Worm (Caenorhabditis elegans) whole organism, L2 larva: Measurements from ENCODE around the gene sma-9.

Experiments
- C34F6.9 ChIP-seq: fragments of 150-350 bp; optimal IDR thresholded peaks from 2 replicates; lab custom pipeline; 2014; ENCODE audit warnings: missing biosample characterization, missing genetic modification characterization
- F13H6.1 ChIP-seq: sonication (generic microtip); optimal IDR thresholded peaks from 2 replicates; lab custom pipeline; 2016; ENCODE audit warnings: missing genetic modification characterization, missing compliant biosample characterization
- R02D3.7 ChIP-seq: fragments of 150-350 bp; optimal IDR thresholded peaks from 2 replicates; lab custom pipeline; 2014; ENCODE audit warnings: missing biosample characterization, missing genetic modification characterization
- Y55F3AM.14 ChIP-seq: fragments of 200-800 bp; sonication (Bioruptor generic); optimal IDR thresholded peaks from 2 replicates; lab custom pipeline; 2018; ENCODE audit warnings: mild to moderate bottlenecking, missing genetic modification characterization, missing compliant biosample characterization
- ZK546.5 ChIP-seq: sonication (generic microtip); optimal IDR thresholded peaks from 2 replicates; lab custom pipeline; 2017; ENCODE audit warnings: missing biosample characterization, missing genetic modification characterization
- alr-1 ChIP-seq: fragments of 150-350 bp; optimal IDR thresholded peaks from 2 replicates; lab custom pipeline; 2014; ENCODE audit warnings: missing biosample characterization, missing genetic modification characterization
- aly-2 ChIP-seq: fragments of 150-350 bp; optimal IDR thresholded peaks from 2 replicates; lab custom pipeline; 2014; ENCODE audit warnings: missing biosample characterization, missing genetic modification characterization
- ama-1 ChIP-seq: fragments of 150-350 bp; optimal IDR thresholded peaks from 2 replicates; lab custom pipeline; 2018; ENCODE audit warnings: inconsistent platforms
- ceh-82 ChIP-seq: fragments of 150-350 bp; optimal IDR thresholded peaks from 2 replicates; lab custom pipeline; 2014; ENCODE audit warnings: missing biosample characterization, missing genetic modification characterization
- egl-27 ChIP-seq: sonication (generic microtip); optimal IDR thresholded peaks from 3 replicates; lab custom pipeline; 2017; ENCODE audit warnings: missing biosample characterization, missing genetic modification reagents, missing genetic modification characterization
- elt-1 ChIP-seq: fragments of 150-350 bp; optimal IDR thresholded peaks from 2 replicates; lab custom pipeline; 2014; ENCODE audit warnings: missing biosample characterization, missing genetic modification characterization
- elt-3 ChIP-seq: sonication (generic microtip); optimal IDR thresholded peaks from 2 replicates; lab custom pipeline; 2017; ENCODE audit warnings: missing biosample characterization, missing genetic modification characterization
- fos-1 ChIP-seq: fragments of 150-350 bp; optimal IDR thresholded peaks from 2 replicates; lab custom pipeline; 2014; ENCODE audit warnings: missing biosample characterization, missing genetic modification characterization
- gmeb-1 ChIP-seq: fragments of 150-350 bp; optimal IDR thresholded peaks from 2 replicates; lab custom pipeline; 2014; ENCODE audit warnings: missing biosample characterization, missing genetic modification characterization
- lin-11 ChIP-seq: fragments of 150-350 bp; sonication (generic microtip); optimal IDR thresholded peaks from 2 replicates; lab custom pipeline; 2014; ENCODE audit warnings: missing biosample characterization, missing genetic modification characterization, inconsistent platforms, mixed read lengths
- lin-13 ChIP-seq: fragments of 150-350 bp; optimal IDR thresholded peaks from 2 replicates; lab custom pipeline; 2014; ENCODE audit warnings: missing biosample characterization, missing genetic modification reagents, missing genetic modification characterization
- lsy-2 ChIP-seq, 2 experiments: fragments of 150-350 bp in 1 of 2; sonication (generic microtip) in 1 of 2; optimal IDR thresholded peaks; 2 replicates each; lab custom pipeline; 2014 to 2017; ENCODE audit warnings: missing biosample characterization in 2 of 2, missing genetic modification characterization in 2 of 2
- mab-5 ChIP-seq: fragments of 150-350 bp; optimal IDR thresholded peaks from 2 replicates; lab custom pipeline; 2014; ENCODE audit warnings: missing biosample characterization, missing genetic modification characterization
- mbf-1 ChIP-seq: sonication (generic microtip); optimal IDR thresholded peaks from 2 replicates; lab custom pipeline; 2017; ENCODE audit warnings: missing biosample characterization, missing genetic modification characterization
- nhr-10 ChIP-seq: sonication (generic microtip); optimal IDR thresholded peaks from 2 replicates; lab custom pipeline; 2017; ENCODE audit warnings: missing biosample characterization, missing genetic modification characterization
- nhr-11 ChIP-seq: fragments of 150-350 bp; optimal IDR thresholded peaks from 2 replicates; lab custom pipeline; 2014; ENCODE audit warnings: missing biosample characterization, missing genetic modification characterization
- nhr-12 ChIP-seq: fragments of 150-350 bp; optimal IDR thresholded peaks from 2 replicates; lab custom pipeline; 2014; ENCODE audit warnings: missing biosample characterization, missing genetic modification characterization
- nhr-129 ChIP-seq: fragments of 150-350 bp; optimal IDR thresholded peaks from 2 replicates; lab custom pipeline; 2014; ENCODE audit warnings: missing biosample characterization, missing genetic modification characterization
- nhr-21 ChIP-seq: fragments of 150-350 bp; optimal IDR thresholded peaks from 2 replicates; lab custom pipeline; 2014; ENCODE audit warnings: missing biosample characterization, missing genetic modification characterization
- nhr-25 ChIP-seq: fragments of 150-350 bp; sonication (generic microtip); optimal IDR thresholded peaks from 3 replicates; lab custom pipeline; 2014; ENCODE audit warnings: missing biosample characterization, missing genetic modification characterization
- nhr-6 ChIP-seq: fragments of 150-350 bp; optimal IDR thresholded peaks from 2 replicates; lab custom pipeline; 2014; ENCODE audit warnings: missing biosample characterization, missing genetic modification characterization
- nhr-77 ChIP-seq: fragments of 150-350 bp; optimal IDR thresholded peaks from 2 replicates; lab custom pipeline; 2014; ENCODE audit warnings: missing biosample characterization, missing genetic modification characterization
- sem-4 ChIP-seq: fragments of 150-350 bp; optimal IDR thresholded peaks from 2 replicates; lab custom pipeline; 2014; ENCODE audit warnings: missing biosample characterization, missing genetic modification reagents, missing genetic modification characterization
- skn-1 ChIP-seq: sonication (generic microtip); optimal IDR thresholded peaks from 2 replicates; lab custom pipeline; 2017; ENCODE audit warnings: missing biosample characterization, missing genetic modification characterization
- sma-3 ChIP-seq: sonication (generic microtip); optimal IDR thresholded peaks from 2 replicates; lab custom pipeline; 2016; ENCODE audit warnings: missing genetic modification reagents, missing genetic modification characterization, missing compliant biosample characterization
- sma-9 ChIP-seq, 2 experiments: fragments of 150-350 bp in 1 of 2; sonication (generic microtip) in 1 of 2; optimal IDR thresholded peaks; 2 replicates each; lab custom pipeline; 2014 to 2016; ENCODE audit warnings: missing genetic modification characterization in 2 of 2, mild to moderate bottlenecking in 1 of 2, missing biosample characterization in 1 of 2, missing compliant biosample characterization in 1 of 2, missing genetic modification reagents in 1 of 2, moderate library complexity in 1 of 2
- snpc-4 ChIP-seq: fragments of 150-350 bp; optimal IDR thresholded peaks from 2 replicates; lab custom pipeline; 2014; ENCODE audit warnings: missing biosample characterization, missing genetic modification characterization
- unc-39 ChIP-seq: fragments of 150-350 bp; optimal IDR thresholded peaks from 2 replicates; lab custom pipeline; 2014; ENCODE audit warnings: missing biosample characterization, missing genetic modification characterization
- unc-62 ChIP-seq: fragments of 150-350 bp; optimal IDR thresholded peaks from 2 replicates; lab custom pipeline; 2014; ENCODE audit warnings: missing biosample characterization, missing genetic modification reagents, missing genetic modification characterization
- ztf-1 ChIP-seq: fragments of 200-800 bp; sonication (Bioruptor generic); conservative IDR thresholded peaks from 2 replicates; pipeline ENCODE4 v1.3.6; 2022; ENCODE audit warnings: missing genetic modification characterization, missing compliant biosample characterization
- ztf-11 ChIP-seq: sonication (generic microtip); optimal IDR thresholded peaks from 2 replicates; lab custom pipeline; 2017; ENCODE audit warnings: missing biosample characterization, missing genetic modification characterization

sma-9 gene

DNA sequence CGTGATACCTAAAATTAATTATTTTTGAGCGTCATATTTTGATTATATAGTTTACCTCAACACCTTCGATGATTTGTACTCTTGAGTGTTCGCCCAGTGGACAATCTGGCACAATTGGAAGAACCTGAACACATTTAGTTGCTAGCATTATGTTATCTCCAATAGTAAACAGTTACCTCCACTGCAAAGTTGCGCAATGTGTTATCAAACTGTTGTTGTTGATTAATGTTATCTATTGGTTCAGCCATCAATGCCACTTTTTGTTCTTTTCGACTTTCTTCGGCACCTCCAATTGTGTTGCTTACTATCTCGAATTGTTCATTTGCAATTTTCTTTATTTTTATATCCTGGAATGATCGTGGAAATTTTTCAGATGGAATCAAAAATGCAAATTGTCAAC, 14.6 kb upstream of the sma-9 start:
- TF ChIP-seq nhr-12 (tag; lab: Kevin White, UChicago) (no peak), nhr-21 (tag; lab: Kevin White, UChicago) (no peak)

- TF ChIP-seq nhr-129 (tag; lab: Kevin White, UChicago) (peak; percentile 73), sma-3 (GFP tag; lab: Kevin White, UChicago) (peak; percentile 21), alr-1 (no peak), nhr-21 (tag; lab: Kevin White, UChicago) (peak; percentile 55), lin-11 (tag; lab: Kevin White, UChicago) (peak; percentile 66), mab-5 (tag; lab: Kevin White, UChicago) (no peak), unc-62 (GFP tag; lab: Kevin White, UChicago) (no peak), nhr-10 (tag; lab: Kevin White, UChicago) (no peak)
Measured at ce11 chrX:10756185-10756584, 12.9 kb upstream of the sma-9 start.

- no peak for TF ChIP-seq fos-1
- TF ChIP-seq elt-1 (tag; lab: Kevin White, UChicago) = no peak
- TF ChIP-seq ztf-11 = no peak
- no peak for TF ChIP-seq aly-2 (tag; lab: Kevin White, UChicago)
- TF ChIP-seq F13H6.1 (tag; lab: Kevin White, UChicago) = no peak
- no peak for TF ChIP-seq gmeb-1 (tag; lab: Kevin White, UChicago)
- TF ChIP-seq lin-13 (GFP tag; lab: Kevin White, UChicago) = no peak
- no peak for TF ChIP-seq lin-11 (tag; lab: Kevin White, UChicago)
- no peak for TF ChIP-seq nhr-129 (tag; lab: Kevin White, UChicago)
- TF ChIP-seq ZK546.5 (tag; lab: Kevin White, UChicago) = no peak
- no peak for TF ChIP-seq nhr-21 (tag; lab: Kevin White, UChicago)
- no peak for TF ChIP-seq mbf-1
- no peak for TF ChIP-seq ceh-82
- TF ChIP-seq snpc-4 (tag; lab: Kevin White, UChicago) = no peak
- TF ChIP-seq, all 48 proteins: peak for 0
Measured at ce11 chrX:10757608-10758007, 11.5 kb upstream of the sma-9 start, which contains the start of gene R07A4.4. Gene R07A4.4, minus strand, starts transcription at chrX:10757708.

ce11 chrX:10758453-10758852, 10.6 kb upstream of the sma-9 start:
- TF ChIP-seq F13H6.1 (tag; lab: Kevin White, UChicago) (no peak), skn-1 (no peak), fos-1 (no peak), nhr-77 (tag; lab: Kevin White, UChicago) (no peak), unc-39 (tag; lab: Kevin White, UChicago) (no peak), ceh-82 (no peak), sma-9 (GFP tag; optimal IDR thresholded peaks at IDR 0.05; lab: Kevin White, UChicago) (no peak), sma-9 (tag; optimal IDR thresholded peaks at IDR 0.05; lab: Kevin White, UChicago) (no peak), alr-1 (no peak), elt-1 (tag; lab: Kevin White, UChicago) (no peak), ama-1 (lab: Kevin White, UChicago) (no peak)

DNA sequence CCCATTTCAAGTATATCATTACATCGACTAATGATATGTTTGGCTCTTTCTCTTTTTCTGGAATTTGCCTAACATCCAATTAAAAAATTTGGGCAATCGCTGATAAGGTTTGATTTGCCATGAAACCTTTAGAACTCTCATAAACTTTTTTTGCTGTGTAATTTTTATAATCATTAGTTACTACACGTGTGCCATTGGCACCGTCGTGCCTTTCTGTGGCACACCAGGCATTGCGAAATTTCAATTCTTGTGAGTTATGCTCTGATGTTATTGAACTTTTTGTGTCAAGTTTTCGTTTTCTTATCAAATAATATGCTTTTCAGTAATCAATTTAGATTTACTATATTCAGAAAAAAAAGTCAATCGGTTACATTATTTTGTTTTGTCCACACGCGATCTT, 8.1 kb upstream of the sma-9 start:
- TF ChIP-seq sma-9 (GFP tag; optimal IDR thresholded peaks at IDR 0.05; lab: Kevin White, UChicago) (peak; percentile 68), sma-9 (tag; optimal IDR thresholded peaks at IDR 0.05; lab: Kevin White, UChicago) (no peak), mbf-1 (no peak), lin-11 (tag; lab: Kevin White, UChicago) (no peak), fos-1 (peak; percentile 43)

DNA sequence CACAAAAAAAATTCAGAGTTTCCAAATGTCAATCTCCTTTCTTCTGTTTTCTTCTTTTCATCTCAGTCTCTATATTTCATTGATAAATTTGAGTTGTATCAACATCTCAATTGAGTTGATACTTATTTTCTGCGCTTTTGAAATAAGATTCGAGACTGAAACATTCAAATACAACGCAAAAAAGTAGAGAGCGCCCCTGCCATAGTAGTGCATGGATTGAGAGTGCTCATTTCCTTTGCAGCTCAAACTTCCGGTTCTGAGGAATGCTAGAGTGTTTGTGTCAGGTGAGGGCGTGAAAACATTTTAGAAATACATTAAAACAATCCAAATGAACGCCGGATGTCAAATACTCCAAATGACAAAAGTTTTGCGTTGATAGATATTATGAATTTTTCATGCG, 5.7 kb upstream of the sma-9 start:
- TF ChIP-seq mab-5 (tag; lab: Kevin White, UChicago) (no peak), C34F6.9 (no peak), ztf-1 (GFP tag; lab: Robert Waterston, UW) (no peak), Y55F3AM.14 (GFP tag; lab: Kevin White, UChicago) (no peak), nhr-12 (tag; lab: Kevin White, UChicago) (no peak), ZK546.5 (tag; lab: Kevin White, UChicago) (no peak)

ce11 chrX:10766123-10766622, 2.9 kb upstream of the sma-9 start:
- TF ChIP-seq mab-5 (tag; lab: Kevin White, UChicago) (peak; percentile 94), lsy-2 (tag; optimal IDR thresholded peaks at IDR 0.05; lab: Kevin White, UChicago) (peak; percentile 62 to 94), lin-13 (GFP tag; lab: Kevin White, UChicago) (peak; percentile 89), nhr-21 (tag; lab: Kevin White, UChicago) (peak; percentile 97), nhr-12 (tag; lab: Kevin White, UChicago) (peak; percentile 44), ZK546.5 (tag; lab: Kevin White, UChicago) (peak; percentile 19), Y55F3AM.14 (GFP tag; lab: Kevin White, UChicago) (peak; percentile 89), fos-1 (peak; percentile 99), unc-62 (GFP tag; lab: Kevin White, UChicago) (peak; percentile 94), nhr-6 (tag; lab: Kevin White, UChicago) (peak; percentile 98), nhr-77 (tag; lab: Kevin White, UChicago) (peak; percentile 69), nhr-129 (tag; lab: Kevin White, UChicago) (peak; percentile 97), nhr-10 (tag; lab: Kevin White, UChicago) (peak; percentile 83), ztf-1 (GFP tag; lab: Robert Waterston, UW) (no peak), nhr-25 (tag; lab: Kevin White, UChicago) (peak; percentile 95), nhr-11 (no peak), aly-2 (tag; lab: Kevin White, UChicago) (no peak), gmeb-1 (tag; lab: Kevin White, UChicago) (peak; percentile 73), lin-11 (tag; lab: Kevin White, UChicago) (peak; percentile 95), elt-3 (tag; lab: Kevin White, UChicago) (no peak), egl-27 (tag; lab: Kevin White, UChicago) (peak; percentile 99), ama-1 (lab: Kevin White, UChicago) (peak; percentile 66), sma-9 (GFP tag; optimal IDR thresholded peaks at IDR 0.05; lab: Kevin White, UChicago) (peak; percentile 100), sma-9 (tag; optimal IDR thresholded peaks at IDR 0.05; lab: Kevin White, UChicago) (no peak), alr-1 (no peak), sem-4 (tag; lab: Kevin White, UChicago) (peak; percentile 95), R02D3.7 (no peak)
